Worm (Caenorhabditis elegans) whole organism, early embryonic: ENCODE measurements around the gene C16C8.17.

Source experiments
- B0310.2 ChIP-seq: sonication (generic microtip); optimal IDR thresholded peaks from 2 replicates; lab custom pipeline; 2016; ENCODE audit warnings: mild to moderate bottlenecking, missing genetic modification characterization, missing compliant biosample characterization
- aly-1 ChIP-seq: sonication (generic microtip); optimal IDR thresholded peaks from 2 replicates; lab custom pipeline; 2016; ENCODE audit warnings: missing genetic modification characterization, missing compliant biosample characterization
- ama-1 ChIP-seq: fragments of 150-350 bp; optimal IDR thresholded peaks from 2 replicates; lab custom pipeline; 2014
- ceh-13 ChIP-seq: fragments of 200-800 bp; sonication (Bioruptor generic); optimal IDR thresholded peaks from 2 replicates; lab custom pipeline; 2018; ENCODE audit warnings: mild to moderate bottlenecking, missing genetic modification characterization, missing compliant biosample characterization
- flt-1 ChIP-seq: fragments of 200-800 bp; sonication (Bioruptor generic); IDR thresholded peaks from 2 replicates; pipeline ENCODE4 v1.3.6; 2022; ENCODE audit warnings: missing genetic modification characterization, missing compliant biosample characterization
- hmg-4 ChIP-seq: fragments of 200-800 bp; sonication (Bioruptor generic); optimal IDR thresholded peaks from 2 replicates; lab custom pipeline; 2018; ENCODE audit warnings: mild to moderate bottlenecking, missing genetic modification characterization, missing compliant biosample characterization
- sea-1 ChIP-seq: fragments of 200-800 bp; sonication (Bioruptor generic); conservative IDR thresholded peaks from 2 replicates; pipeline ENCODE4 v1.3.6; 2022; ENCODE audit warnings: missing genetic modification characterization, missing compliant biosample characterization
- tbx-11 ChIP-seq: fragments of 200-800 bp; sonication (Bioruptor generic); IDR thresholded peaks from 2 replicates; pipeline ENCODE4 v1.3.6; 2022; ENCODE audit warnings: missing genetic modification characterization, missing compliant biosample characterization

- TF ChIP-seq B0310.2 (tag; lab: Kevin White, UChicago) (no peak), ama-1 (lab: Kevin White, UChicago) (no peak), tbx-11 (GFP tag; lab: Robert Waterston, UW) (no peak), hmg-4 (GFP tag; lab: Kevin White, UChicago) (no peak), flt-1 (GFP tag; lab: Robert Waterston, UW) (no peak), aly-1 (no peak), ceh-13 (GFP tag; lab: Kevin White, UChicago) (no peak), sea-1 (GFP tag; lab: Robert Waterston, UW) (no peak)
These were observed 37.1 kb upstream of the C16C8.17 start, which contains the start of gene nep-8 for ce11 chrII:3403535-3403934.
